Worm (Caenorhabditis elegans) whole organism, L3 larva: Measurements from ENCODE around the gene C14A11.2.

Experiments used
- R02D3.7 ChIP-seq: fragments of 150-350 bp; optimal IDR thresholded peaks from 2 replicates; lab custom pipeline; 2014; ENCODE audit warnings: missing biosample characterization, missing genetic modification characterization
- ZK546.5 ChIP-seq: sonication (generic microtip); optimal IDR thresholded peaks from 2 replicates; lab custom pipeline; 2017; ENCODE audit warnings: missing biosample characterization, missing genetic modification characterization
- aly-2 ChIP-seq: fragments of 150-350 bp; optimal IDR thresholded peaks from 2 replicates; lab custom pipeline; 2014; ENCODE audit warnings: missing biosample characterization, missing genetic modification characterization
- ceh-28 ChIP-seq: fragments of 150-350 bp; optimal IDR thresholded peaks from 2 replicates; lab custom pipeline; 2014; ENCODE audit warnings: missing biosample characterization, missing genetic modification reagents, missing genetic modification characterization
- ceh-82 ChIP-seq: fragments of 150-350 bp; optimal IDR thresholded peaks from 2 replicates; lab custom pipeline; 2014; ENCODE audit warnings: missing biosample characterization, missing genetic modification characterization
- ceh-9 ChIP-seq: sonication (generic microtip); optimal IDR thresholded peaks from 2 replicates; lab custom pipeline; 2018; ENCODE audit warnings: missing biosample characterization, missing genetic modification characterization
- daf-12 ChIP-seq: fragments of 150-350 bp; optimal IDR thresholded peaks from 2 replicates; lab custom pipeline; 2014; ENCODE audit warnings: missing biosample characterization, missing genetic modification reagents, missing genetic modification characterization
- egl-27 ChIP-seq: sonication (generic microtip); optimal IDR thresholded peaks from 4 replicates; lab custom pipeline; 2017; ENCODE audit warnings: missing biosample characterization, missing genetic modification reagents, missing genetic modification characterization
- egl-5 ChIP-seq: fragments of 150-350 bp; optimal IDR thresholded peaks from 2 replicates; lab custom pipeline; 2017; ENCODE audit warnings: missing biosample characterization, missing genetic modification reagents, missing genetic modification characterization, inconsistent platforms
- elt-1 ChIP-seq: fragments of 150-350 bp; optimal IDR thresholded peaks from 2 replicates; lab custom pipeline; 2014; ENCODE audit warnings: missing biosample characterization, missing genetic modification characterization
- elt-2 ChIP-seq: sonication (generic microtip); optimal IDR thresholded peaks from 2 replicates; lab custom pipeline; 2016; ENCODE audit warnings: missing genetic modification reagents, mild to moderate bottlenecking, missing genetic modification characterization, missing compliant biosample characterization
- elt-3 ChIP-seq, 3 experiments: fragments of 150-350 bp in 1 of 3; sonication (generic microtip) in 2 of 3; optimal IDR thresholded peaks; 2 replicates in 2 of 3; 4 replicates in 1 of 3; lab custom pipeline; 2014 to 2017; ENCODE audit warnings: missing biosample characterization in 3 of 3, missing genetic modification characterization in 3 of 3
- eor-1 ChIP-seq, 2 experiments: fragments of 150-350 bp; optimal IDR thresholded peaks; 2 replicates each; lab custom pipeline; 2014 to 2018; ENCODE audit warnings: missing biosample characterization in 2 of 2, missing genetic modification characterization in 2 of 2
- fkh-10 ChIP-seq: sonication (generic microtip); optimal IDR thresholded peaks from 2 replicates; lab custom pipeline; 2017; ENCODE audit warnings: missing biosample characterization, missing genetic modification reagents, missing genetic modification characterization
- fkh-2 ChIP-seq: fragments of 150-350 bp; optimal IDR thresholded peaks from 2 replicates; lab custom pipeline; 2014; ENCODE audit warnings: missing biosample characterization, missing genetic modification reagents, missing genetic modification characterization
- fos-1 ChIP-seq: fragments of 150-350 bp; optimal IDR thresholded peaks from 2 replicates; lab custom pipeline; 2014; ENCODE audit warnings: missing biosample characterization, missing genetic modification characterization
- hmg-11 ChIP-seq: sonication (generic microtip); optimal IDR thresholded peaks from 2 replicates; lab custom pipeline; 2016; ENCODE audit warnings: missing genetic modification characterization, missing compliant biosample characterization
- lin-15B ChIP-seq: fragments of 150-350 bp; optimal IDR thresholded peaks from 2 replicates; lab custom pipeline; 2014; ENCODE audit warnings: missing biosample characterization, missing genetic modification characterization
- lin-39 ChIP-seq: fragments of 150-350 bp; optimal IDR thresholded peaks from 2 replicates; lab custom pipeline; 2018; ENCODE audit warnings: missing biosample characterization, missing genetic modification reagents, missing genetic modification characterization
- lsy-12 ChIP-seq: sonication (generic microtip); optimal IDR thresholded peaks from 2 replicates; lab custom pipeline; 2016; ENCODE audit warnings: mild to moderate bottlenecking, missing genetic modification characterization, missing compliant biosample characterization
- mdl-1 ChIP-seq: fragments of 150-350 bp; optimal IDR thresholded peaks from 2 replicates; lab custom pipeline; 2014; ENCODE audit warnings: missing biosample characterization, missing genetic modification characterization
- mml-1 ChIP-seq: fragments of 150-350 bp; sonication (generic microtip); optimal IDR thresholded peaks from 3 replicates; lab custom pipeline; 2014; ENCODE audit warnings: missing biosample characterization, missing genetic modification characterization
- nfya-1 ChIP-seq: sonication (generic microtip); optimal IDR thresholded peaks from 2 replicates; lab custom pipeline; 2017; ENCODE audit warnings: missing genetic modification characterization, mild to moderate bottlenecking, missing compliant biosample characterization, antibody characterized with exemption, moderate library complexity; ENCODE audit not compliant: insufficient read depth
- nhr-28 ChIP-seq: fragments of 150-350 bp; optimal IDR thresholded peaks from 2 replicates; lab custom pipeline; 2014; ENCODE audit warnings: missing biosample characterization, missing genetic modification characterization
- nhr-43 ChIP-seq: sonication (generic microtip); optimal IDR thresholded peaks from 2 replicates; lab custom pipeline; 2016; ENCODE audit warnings: mild to moderate bottlenecking, missing genetic modification characterization, missing compliant biosample characterization; ENCODE audit not compliant: poor library complexity, severe bottlenecking
- nhr-67 ChIP-seq: fragments of 150-350 bp; optimal IDR thresholded peaks from 2 replicates; lab custom pipeline; 2014; ENCODE audit warnings: missing biosample characterization, missing genetic modification characterization
- nhr-77 ChIP-seq: fragments of 150-350 bp; optimal IDR thresholded peaks from 2 replicates; lab custom pipeline; 2014; ENCODE audit warnings: missing biosample characterization, missing genetic modification characterization
- pha-4 ChIP-seq: fragments of 150-350 bp; optimal IDR thresholded peaks from 2 replicates; lab custom pipeline; 2014; ENCODE audit warnings: missing biosample characterization, missing genetic modification reagents, missing genetic modification characterization
- pqm-1 ChIP-seq: fragments of 150-350 bp; optimal IDR thresholded peaks from 2 replicates; lab custom pipeline; 2017; ENCODE audit warnings: missing biosample characterization, missing genetic modification characterization, inconsistent platforms
- sea-2 ChIP-seq: fragments of 150-350 bp; sonication (generic microtip); optimal IDR thresholded peaks from 4 replicates; lab custom pipeline; 2014; ENCODE audit warnings: missing biosample characterization, missing genetic modification reagents, missing genetic modification characterization
- skn-1 ChIP-seq: fragments of 150-350 bp; optimal IDR thresholded peaks from 2 replicates; lab custom pipeline; 2014; ENCODE audit warnings: missing biosample characterization, missing genetic modification characterization
- snpc-4 ChIP-seq: fragments of 150-350 bp; optimal IDR thresholded peaks from 2 replicates; lab custom pipeline; 2014; ENCODE audit warnings: missing biosample characterization, missing genetic modification characterization
- tbx-2 ChIP-seq: sonication (generic microtip); optimal IDR thresholded peaks from 2 replicates; lab custom pipeline; 2016; ENCODE audit warnings: mild to moderate bottlenecking, missing genetic modification characterization, missing compliant biosample characterization
- unc-39 ChIP-seq: sonication (generic microtip); optimal IDR thresholded peaks from 4 replicates; lab custom pipeline; 2017; ENCODE audit warnings: missing biosample characterization, missing genetic modification characterization
- unc-62 ChIP-seq: fragments of 150-350 bp; sonication (generic microtip); optimal IDR thresholded peaks from 4 replicates; lab custom pipeline; 2014; ENCODE audit warnings: missing biosample characterization, missing genetic modification reagents, missing genetic modification characterization
- zag-1 ChIP-seq: fragments of 150-350 bp; optimal IDR thresholded peaks from 2 replicates; lab custom pipeline; 2014; ENCODE audit warnings: missing biosample characterization, missing genetic modification characterization

Gene C14A11.2

ce11 chrX:2802562-2803165 is at the start of gene C14A11.2:
TSS of gene C14A11.2 (plus strand) at chrX:2803112.
- TF ChIP-seq unc-62 (GFP tag; lab: Kevin White, UChicago) = no peak
- no peak for TF ChIP-seq pqm-1
- TF ChIP-seq snpc-4 (tag; lab: Kevin White, UChicago) = no peak
- TF ChIP-seq zag-1 = no peak
- no peak for TF ChIP-seq daf-12 (tag; lab: Kevin White, UChicago)
- no peak for TF ChIP-seq nhr-28 (tag; lab: Kevin White, UChicago)
- peak; percentile 22 for TF ChIP-seq pha-4
- TF ChIP-seq eor-1 (tag; optimal IDR thresholded peaks at IDR 0.05; lab: Kevin White, UChicago) = no peak
- TF ChIP-seq tbx-2 (tag; lab: Kevin White, UChicago) = no peak
- TF ChIP-seq fkh-2 (tag; lab: Kevin White, UChicago) = no peak
- TF ChIP-seq sea-2 (GFP tag; lab: Kevin White, UChicago) = no peak
- TF ChIP-seq nfya-1 (tag; lab: Kevin White, UChicago) = peak; percentile 20
- no peak for TF ChIP-seq egl-5 (tag; lab: Kevin White, UChicago)
- TF ChIP-seq mml-1 = no peak
- TF ChIP-seq ceh-28 = no peak
- no peak for TF ChIP-seq ceh-82 (tag; lab: Kevin White, UChicago)
- TF ChIP-seq nhr-43 (tag; lab: Kevin White, UChicago) = no peak
- TF ChIP-seq fos-1 (tag; lab: Kevin White, UChicago) = no peak
- no peak for TF ChIP-seq fkh-10
- TF ChIP-seq mdl-1 (tag; lab: Kevin White, UChicago) = no peak
- TF ChIP-seq lin-39 (tag; lab: Kevin White, UChicago) = peak; percentile 12
- no peak for TF ChIP-seq nhr-77
- no peak for TF ChIP-seq elt-1 (tag; lab: Kevin White, UChicago)
- TF ChIP-seq hmg-11 (tag; lab: Kevin White, UChicago) = peak; percentile 23
- TF ChIP-seq R02D3.7 (tag; lab: Kevin White, UChicago) = no peak
- TF ChIP-seq skn-1 (tag; lab: Kevin White, UChicago) = no peak
- TF ChIP-seq lsy-12 (tag; lab: Kevin White, UChicago) = no peak
- TF ChIP-seq unc-39 (tag; lab: Kevin White, UChicago) = no peak
- TF ChIP-seq elt-3 (tag; optimal IDR thresholded peaks at IDR 0.05; lab: Kevin White, UChicago) = no peak
- no peak for TF ChIP-seq ZK546.5 (tag; lab: Kevin White, UChicago)
- no peak for TF ChIP-seq egl-27 (tag; lab: Kevin White, UChicago)
- TF ChIP-seq nhr-67 (tag; lab: Kevin White, UChicago) = no peak
- no peak for TF ChIP-seq lin-15B (tag; lab: Kevin White, UChicago)

ce11 chrX:2754036-2754941 is 48.6 kb upstream of the C14A11.2 start:
- TF ChIP-seq unc-39 (tag; lab: Kevin White, UChicago) (no peak), elt-2 (peak; percentile 53)

ce11 chrX:2763476-2764268 is 39.2 kb upstream of the C14A11.2 start, which contains the start of gene unc-2:
TSS of gene unc-2 (minus strand) at chrX:2763526.
- TF ChIP-seq egl-5 (tag; lab: Kevin White, UChicago) = no peak
- no peak for TF ChIP-seq fkh-10
- no peak for TF ChIP-seq ceh-9 (tag; lab: Kevin White, UChicago)
- TF ChIP-seq mdl-1 (tag; lab: Kevin White, UChicago) = no peak
- no peak for TF ChIP-seq nhr-67 (tag; lab: Kevin White, UChicago)
- no peak for TF ChIP-seq hmg-11 (tag; lab: Kevin White, UChicago)
- no peak for TF ChIP-seq sea-2 (GFP tag; lab: Kevin White, UChicago)
- no peak for TF ChIP-seq aly-2 (tag; lab: Kevin White, UChicago)
